Comparison of ENCODE assay signal across 1 fruit fly cellular context in genomic region chr3R:6350755-6351154, dm6.
TF ChIP-seq lines count a peak whose summit lies in the region.

Gene Pak, plus strand, starts transcription at chr3R:6350896.

TF ChIP-seq in whole organism, embryonic, 481 proteins besides CTCF, POLR2A, EP300 and RAD21 (continued from another document):
- TF ChIP-seq CG6689 (GFP tag; IDR thresholded peaks at IDR 0.05; lab: Robert Waterston, UW) (no peak), zf30C (GFP tag; optimal IDR thresholded peaks at IDR 0.05; lab: Kevin White, UChicago) (no peak), E2f2 (GFP tag; IDR thresholded peaks at IDR 0.05; lab: Robert Waterston, UW) (peak; percentile 70), CG17802 (tag; optimal IDR thresholded peaks at IDR 0.05; lab: Kevin White, UChicago) (no peak), CG7786 (GFP tag; optimal IDR thresholded peaks at IDR 0.05; lab: Kevin White, UChicago) (no peak), CG12659 (GFP tag; optimal IDR thresholded peaks at IDR 0.05; lab: Kevin White, UChicago) (peak; percentile 62), btn (GFP tag; optimal IDR thresholded peaks at IDR 0.05; lab: Kevin White, UChicago) (no peak), CG31441 (GFP tag; IDR thresholded peaks at IDR 0.05; lab: Robert Waterston, UW) (peak; percentile 45; the same call in 1 of the 2 replicates), CG43689 (GFP tag; IDR thresholded peaks at IDR 0.05; lab: Robert Waterston, UW) (no peak), CG4328 (GFP tag; optimal IDR thresholded peaks at IDR 0.05; lab: Kevin White, UChicago) (no peak), Sin3A (optimal IDR thresholded peaks at IDR 0.05; lab: Kevin White, UChicago) (peak; percentile 44), crp (GFP tag; optimal IDR thresholded peaks at IDR 0.05; lab: Kevin White, UChicago) (no peak), CG7271 (tag; optimal IDR thresholded peaks at IDR 0.05; lab: Kevin White, UChicago) (no peak), CG7839 (tag; optimal IDR thresholded peaks at IDR 0.05; lab: Kevin White, UChicago) (no peak), zen2 (GFP tag; IDR thresholded peaks at IDR 0.05; lab: Robert Waterston, UW; ENCODE audit: partially characterized antibody) (peak; percentile 90), rib (GFP tag; IDR thresholded peaks at IDR 0.05; lab: Robert Waterston, UW) (no peak), ERR (GFP tag; optimal IDR thresholded peaks at IDR 0.05; lab: Kevin White, UChicago) (no peak), klu (GFP tag; IDR thresholded peaks at IDR 0.05; lab: Robert Waterston, UW) (no peak), CG14667 (GFP tag; IDR thresholded peaks at IDR 0.05; lab: Robert Waterston, UW) (no peak), danr (GFP tag; IDR thresholded peaks at IDR 0.05; lab: Robert Waterston, UW) (no peak), ttk (GFP tag; IDR thresholded peaks at IDR 0.05; lab: Robert Waterston, UW) (no peak), dysf (GFP tag; IDR thresholded peaks at IDR 0.05; lab: Robert Waterston, UW) (no peak), crol (GFP tag; IDR thresholded peaks at IDR 0.05; lab: Robert Waterston, UW) (no peak), stwl (tag; optimal IDR thresholded peaks at IDR 0.05; lab: Kevin White, UChicago) (peak; percentile 70), aop (GFP tag; IDR thresholded peaks at IDR 0.05; lab: Robert Waterston, UW) (no peak), hbn (GFP tag; IDR thresholded peaks at IDR 0.05; lab: Robert Waterston, UW; ENCODE audit: partially characterized antibody) (peak; percentile 89), disco-r (GFP tag; optimal IDR thresholded peaks at IDR 0.05; lab: Kevin White, UChicago) (no peak), CG30020 (tag; optimal IDR thresholded peaks at IDR 0.05; lab: Kevin White, UChicago) (peak; percentile 57), CG31224 (GFP tag; IDR thresholded peaks at IDR 0.05; lab: Robert Waterston, UW) (no peak), Side (GFP tag; optimal IDR thresholded peaks at IDR 0.05; lab: Kevin White, UChicago) (no peak), CG13894 (tag; optimal IDR thresholded peaks at IDR 0.05; lab: Kevin White, UChicago) (no peak), pzg (GFP tag; optimal IDR thresholded peaks at IDR 0.05; lab: Kevin White, UChicago) (peak; percentile 77), Antp (GFP tag; optimal IDR thresholded peaks at IDR 0.05; lab: Kevin White, UChicago) (no peak), ara (GFP tag; IDR thresholded peaks at IDR 0.05; lab: Robert Waterston, UW) (no peak), p53 (GFP tag; optimal IDR thresholded peaks at IDR 0.05; lab: Kevin White, UChicago) (no peak), CG18011 (GFP tag; optimal IDR thresholded peaks at IDR 0.05; lab: Kevin White, UChicago) (no peak), CkIIα-i1 (GFP tag; IDR thresholded peaks at IDR 0.05; lab: Robert Waterston, UW) (no peak), CG12236 (GFP tag; optimal IDR thresholded peaks at IDR 0.05; lab: Kevin White, UChicago) (no peak), luna (GFP tag; optimal IDR thresholded peaks at IDR 0.05; lab: Kevin White, UChicago) (no peak), CG1233 (GFP tag; optimal IDR thresholded peaks at IDR 0.05; lab: Kevin White, UChicago) (no peak), HHEX (GFP tag; optimal IDR thresholded peaks at IDR 0.05; lab: Kevin White, UChicago) (no peak)
